Fruit fly (Drosophila melanogaster) whole organism, embryonic: ENCODE data around the gene hiro.

ENCODE experiments used
- Ada2b ChIP-seq: fragments of 200-800 bp; sonication (Bioruptor generic); IDR thresholded peaks from 2 replicates; pipeline ENCODE4 v1.3.6; 2022; ENCODE audit warnings: missing biosample characterization, missing genetic modification characterization
- Aef1 ChIP-seq: fragments of 200-800 bp; sonication (Bioruptor generic); IDR thresholded peaks from 3 replicates; pipeline ENCODE4 v1.3.6; 2022; ENCODE audit warnings: missing biosample characterization, missing genetic modification characterization
- CG10147 ChIP-seq: fragments of 200-800 bp; sonication (Bioruptor generic); optimal IDR thresholded peaks from 2 replicates; lab custom pipeline; 2019; ENCODE audit warnings: missing biosample characterization, mild to moderate bottlenecking, missing genetic modification characterization, moderate library complexity
- CG10654 ChIP-seq: fragments of 200-800 bp; sonication (Bioruptor generic); optimal IDR thresholded peaks from 2 replicates; lab custom pipeline; 2016; ENCODE audit warnings: missing biosample characterization, missing genetic modification characterization
- CG11093 ChIP-seq: fragments of 200-800 bp; sonication (Bioruptor generic); IDR thresholded peaks from 3 replicates; pipeline ENCODE4 v1.3.6; 2022; ENCODE audit warnings: missing biosample characterization, missing genetic modification characterization
- CG11456 ChIP-seq: fragments of 200-800 bp; sonication (Bioruptor generic); IDR thresholded peaks from 3 replicates; pipeline ENCODE4 v1.3.6; 2022; ENCODE audit warnings: missing biosample characterization, missing genetic modification characterization
- CG11504 ChIP-seq: fragments of 200-800 bp; sonication (Bioruptor generic); optimal IDR thresholded peaks from 3 replicates; lab custom pipeline; 2019; ENCODE audit warnings: missing biosample characterization, mild to moderate bottlenecking, missing genetic modification characterization, moderate library complexity
- CG13894 ChIP-seq: fragments of 200-800 bp; sonication (Bioruptor generic); optimal IDR thresholded peaks from 3 replicates; lab custom pipeline; 2018; ENCODE audit warnings: missing biosample characterization, mild to moderate bottlenecking, missing genetic modification characterization, moderate library complexity
- CG17328 ChIP-seq: fragments of 200-800 bp; sonication (Bioruptor generic); IDR thresholded peaks from 2 replicates; pipeline ENCODE4 v1.3.6; 2022; ENCODE audit warnings: missing biosample characterization, missing genetic modification characterization
- CG17612 ChIP-seq: fragments of 200-800 bp; sonication (Bioruptor generic); IDR thresholded peaks from 2 replicates; pipeline ENCODE4 v1.3.6; 2022; ENCODE audit warnings: missing biosample characterization, missing genetic modification characterization
- CG1832 ChIP-seq: fragments of 200-800 bp; sonication (Bioruptor generic); optimal IDR thresholded peaks from 2 replicates; lab custom pipeline; 2017; ENCODE audit warnings: missing biosample characterization, mild to moderate bottlenecking, missing genetic modification characterization, inconsistent platforms
- CG2120 ChIP-seq: fragments of 200-800 bp; sonication (Bioruptor generic); optimal IDR thresholded peaks from 3 replicates; lab custom pipeline; 2016; ENCODE audit warnings: missing biosample characterization, missing genetic modification characterization
- CG31365 ChIP-seq: fragments of 200-800 bp; sonication (Bioruptor generic); optimal IDR thresholded peaks from 2 replicates; lab custom pipeline; 2018; ENCODE audit warnings: missing biosample characterization, mild to moderate bottlenecking, missing genetic modification characterization
- CG32532 ChIP-seq: fragments of 200-800 bp; sonication (Bioruptor generic); IDR thresholded peaks from 2 replicates; pipeline ENCODE4 v1.3.6; 2022; ENCODE audit warnings: missing biosample characterization, missing genetic modification characterization
- CG34422 ChIP-seq: fragments of 200-800 bp; sonication (Bioruptor generic); IDR thresholded peaks from 3 replicates; pipeline ENCODE4 v1.3.6; 2022; ENCODE audit warnings: missing biosample characterization, missing genetic modification characterization
- CG4360 ChIP-seq: fragments of 200-800 bp; sonication (Bioruptor generic); IDR thresholded peaks from 2 replicates; pipeline ENCODE4 v1.3.6; 2022; ENCODE audit warnings: missing biosample characterization, missing genetic modification characterization
- CG6854 ChIP-seq: fragments of 200-800 bp; sonication (Bioruptor generic); optimal IDR thresholded peaks from 3 replicates; lab custom pipeline; 2017; ENCODE audit warnings: missing biosample characterization, mild to moderate bottlenecking, missing genetic modification characterization
- CG7556 ChIP-seq: fragments of 200-800 bp; sonication (Bioruptor generic); optimal IDR thresholded peaks from 2 replicates; lab custom pipeline; 2017; ENCODE audit warnings: missing biosample characterization, mild to moderate bottlenecking, missing genetic modification characterization
- CG7786 ChIP-seq: fragments of 200-800 bp; sonication (Bioruptor generic); optimal IDR thresholded peaks from 2 replicates; lab custom pipeline; 2016; ENCODE audit warnings: missing biosample characterization, missing genetic modification characterization
- CG7928 ChIP-seq: fragments of 200-800 bp; sonication (Bioruptor generic); optimal IDR thresholded peaks from 2 replicates; lab custom pipeline; 2017; ENCODE audit warnings: missing biosample characterization, mild to moderate bottlenecking, missing genetic modification characterization
- CHES-1-like ChIP-seq: fragments of 200-800 bp; sonication (Bioruptor generic); optimal IDR thresholded peaks from 2 replicates; lab custom pipeline; 2016; ENCODE audit warnings: missing biosample characterization, missing genetic modification characterization
- Dek ChIP-seq: fragments of 200-800 bp; sonication (Bioruptor generic); optimal IDR thresholded peaks from 3 replicates; lab custom pipeline; 2019; ENCODE audit warnings: missing biosample characterization, mild to moderate bottlenecking, missing genetic modification characterization, moderate library complexity
- Doc2 ChIP-seq: fragments of 200-800 bp; sonication (Bioruptor generic); IDR thresholded peaks from 2 replicates; pipeline ENCODE4 v1.3.6; 2022; ENCODE audit warnings: missing biosample characterization, missing genetic modification characterization
- Eip74EF ChIP-seq, 2 experiments: fragments of 200-800 bp in 1 of 2; fragments of >200 bp in 1 of 2; sonication (Bioruptor generic) in 1 of 2; optimal IDR thresholded peaks; 2 replicates each; lab custom pipeline; 2017 to 2019; ENCODE audit warnings: missing biosample characterization in 2 of 2, missing genetic modification characterization in 2 of 2, mild to moderate bottlenecking in 1 of 2, moderate library complexity in 1 of 2
- Elba2 ChIP-seq: fragments of 200-800 bp; sonication (Bioruptor generic); optimal IDR thresholded peaks from 3 replicates; lab custom pipeline; 2016; ENCODE audit warnings: missing biosample characterization, missing genetic modification characterization
- Ets65A ChIP-seq: fragments of 200-800 bp; sonication (Bioruptor generic); peaks from one replicate; lab custom pipeline; 2016; ENCODE audit warnings: missing biosample characterization, missing genetic modification characterization
- Hmx ChIP-seq: fragments of 200-800 bp; sonication (Bioruptor generic); optimal IDR thresholded peaks from 2 replicates; lab custom pipeline; 2016; ENCODE audit warnings: missing biosample characterization, missing genetic modification characterization
- Hsf ChIP-seq: fragments of 200-800 bp; sonication (Bioruptor generic); optimal IDR thresholded peaks from 3 replicates; lab custom pipeline; 2016; ENCODE audit warnings: missing biosample characterization, missing genetic modification characterization
- Kr ChIP-seq: fragments of 200-800 bp; sonication (Bioruptor generic); optimal IDR thresholded peaks from 2 replicates; lab custom pipeline; 2017; ENCODE audit warnings: missing biosample characterization, mild to moderate bottlenecking, missing genetic modification characterization
- Lhr ChIP-seq: fragments of 200-800 bp; sonication (Bioruptor generic); optimal IDR thresholded peaks from 3 replicates; lab custom pipeline; 2017; ENCODE audit warnings: mild to moderate bottlenecking, missing biosample characterization, missing genetic modification reagents, missing genetic modification characterization
- Lpt ChIP-seq: fragments of >200 bp; optimal IDR thresholded peaks from 2 replicates; lab custom pipeline; 2018; ENCODE audit warnings: missing biosample characterization, missing genetic modification characterization
- Myb ChIP-seq: fragments of 200-800 bp; sonication (Bioruptor generic); optimal IDR thresholded peaks from 2 replicates; lab custom pipeline; 2016; ENCODE audit warnings: missing biosample characterization, missing genetic modification characterization
- NK7.1 ChIP-seq: fragments of 200-800 bp; sonication (Bioruptor generic); optimal IDR thresholded peaks from 3 replicates; lab custom pipeline; 2016; ENCODE audit warnings: missing biosample characterization, missing genetic modification characterization
- Optix ChIP-seq: fragments of 200-800 bp; sonication (Bioruptor generic); IDR thresholded peaks from 3 replicates; pipeline ENCODE4 v1.3.6; 2022; ENCODE audit warnings: missing biosample characterization, missing genetic modification characterization
- Xbp1 ChIP-seq: fragments of 200-800 bp; sonication (Bioruptor generic); optimal IDR thresholded peaks from 3 replicates; lab custom pipeline; 2016; ENCODE audit warnings: missing biosample characterization, mild to moderate bottlenecking, missing genetic modification characterization
- abd-A ChIP-seq: fragments of 200-800 bp; sonication (Bioruptor generic); optimal IDR thresholded peaks from 3 replicates; lab custom pipeline; 2019; ENCODE audit warnings: missing biosample characterization, mild to moderate bottlenecking, missing genetic modification characterization, moderate library complexity
- chn ChIP-seq: fragments of 200-800 bp; sonication (Bioruptor generic); optimal IDR thresholded peaks from 2 replicates; lab custom pipeline; 2016; ENCODE audit warnings: missing biosample characterization, missing genetic modification characterization
- ci ChIP-seq: fragments of 200-800 bp; sonication (Bioruptor generic); IDR thresholded peaks from 3 replicates; pipeline ENCODE4 v1.3.6; 2022; ENCODE audit warnings: missing biosample characterization, missing genetic modification characterization
- en ChIP-seq: fragments of 200-800 bp; sonication (Bioruptor generic); optimal IDR thresholded peaks from 2 replicates; lab custom pipeline; 2016; ENCODE audit warnings: missing biosample characterization, missing genetic modification characterization
- eyg ChIP-seq: fragments of 200-800 bp; sonication (Bioruptor generic); optimal IDR thresholded peaks from 3 replicates; lab custom pipeline; 2016; ENCODE audit warnings: missing biosample characterization, missing genetic modification characterization
- ham ChIP-seq: fragments of 200-800 bp; sonication (Bioruptor generic); IDR thresholded peaks from 2 replicates; pipeline ENCODE4 v1.3.6; 2022; ENCODE audit warnings: missing biosample characterization, missing genetic modification characterization
- maf-S ChIP-seq: fragments of 200-800 bp; sonication (Bioruptor generic); optimal IDR thresholded peaks from 2 replicates; lab custom pipeline; 2016; ENCODE audit warnings: missing biosample characterization, missing genetic modification characterization
- mam ChIP-seq: fragments of 200-800 bp; sonication (Bioruptor generic); optimal IDR thresholded peaks from 3 replicates; lab custom pipeline; 2016; ENCODE audit warnings: missing biosample characterization, missing genetic modification characterization
- nerfin-1 ChIP-seq: fragments of 200-800 bp; sonication (Bioruptor generic); optimal IDR thresholded peaks from 3 replicates; lab custom pipeline; 2019; ENCODE audit warnings: missing biosample characterization, mild to moderate bottlenecking, missing genetic modification characterization, moderate library complexity
- pros ChIP-seq: fragments of 200-800 bp; sonication (Bioruptor generic); optimal IDR thresholded peaks from 3 replicates; lab custom pipeline; 2019; ENCODE audit warnings: missing biosample characterization, mild to moderate bottlenecking, missing genetic modification characterization, moderate library complexity
- repo ChIP-seq: fragments of 200-800 bp; sonication (Bioruptor generic); optimal IDR thresholded peaks from 2 replicates; lab custom pipeline; 2016; ENCODE audit warnings: missing biosample characterization, missing genetic modification characterization
- sc ChIP-seq, 3 experiments: fragments of >200 bp in 2 of 3; fragments of 200-800 bp in 1 of 3; sonication (Bioruptor generic) in 1 of 3; optimal IDR thresholded peaks; 2 replicates in 2 of 3; 3 replicates in 1 of 3; lab custom pipeline; 2017; ENCODE audit warnings: mild to moderate bottlenecking in 1 of 3, missing biosample characterization in 1 of 3, missing genetic modification characterization in 1 of 3, missing genetic modification reagents in 1 of 3
- sd ChIP-seq: fragments of 200-800 bp; sonication (Bioruptor generic); optimal IDR thresholded peaks from 3 replicates; lab custom pipeline; 2018; ENCODE audit warnings: missing biosample characterization, mild to moderate bottlenecking, missing genetic modification characterization, moderate library complexity
- sens ChIP-seq: fragments of 200-800 bp; sonication (Bioruptor generic); peaks from one replicate; lab custom pipeline; 2016; ENCODE audit warnings: missing biosample characterization, missing genetic modification characterization
- wdn ChIP-seq: fragments of 200-800 bp; sonication (Bioruptor generic); IDR thresholded peaks from 2 replicates; pipeline ENCODE4 v1.3.6; 2022; ENCODE audit warnings: missing biosample characterization, missing genetic modification characterization

Gene hiro

dm6 chr3L:684749-685440 lies 2.9 kb downstream of the hiro start:
- TF ChIP-seq Lpt (GFP tag; lab: Kevin White, UChicago): no peak
- no peak for TF ChIP-seq CHES-1-like (GFP tag; lab: Kevin White, UChicago)
- TF ChIP-seq Ets65A (GFP tag; lab: Kevin White, UChicago): peak; percentile 71
- TF ChIP-seq Hmx (GFP tag; lab: Kevin White, UChicago): no peak
- TF ChIP-seq CG7928 (GFP tag; lab: Kevin White, UChicago): no peak
- TF ChIP-seq sc (optimal IDR thresholded peaks at IDR 0.05; lab: Kevin White, UChicago): no peak
- no peak for TF ChIP-seq sc (GFP tag; optimal IDR thresholded peaks at IDR 0.05; lab: Kevin White, UChicago)
- TF ChIP-seq Ada2b (GFP tag; lab: Robert Waterston, UW): no peak
- TF ChIP-seq Lhr: no peak
- peak; percentile 16 for TF ChIP-seq Dek (tag; lab: Kevin White, UChicago)
- TF ChIP-seq Aef1 (GFP tag; lab: Robert Waterston, UW): peak; percentile 32; the same call in 1 of the 3 replicates
- TF ChIP-seq CG6854 (GFP tag; lab: Kevin White, UChicago): no peak
- TF ChIP-seq Hsf (GFP tag; lab: Kevin White, UChicago): peak; percentile 0
- 0 out of 2 replicates have a peak, but pooled peaks have one; percentile 20 for TF ChIP-seq wdn
- TF ChIP-seq CG13894: peak; percentile 42
- TF ChIP-seq Eip74EF (GFP tag; optimal IDR thresholded peaks at IDR 0.05; lab: Kevin White, UChicago): no peak
- TF ChIP-seq en (GFP tag; lab: Kevin White, UChicago): no peak
- TF ChIP-seq Kr: peak; percentile 43
- TF ChIP-seq CG31365 (tag; lab: Kevin White, UChicago): no peak
- peak; percentile 6 for TF ChIP-seq CG7556 (GFP tag; lab: Kevin White, UChicago)
- no peak for TF ChIP-seq mam
- TF ChIP-seq pros (GFP tag; lab: Kevin White, UChicago): peak; percentile 47
- TF ChIP-seq Doc2 (GFP tag; lab: Robert Waterston, UW): no peak
- TF ChIP-seq maf-S (GFP tag; lab: Kevin White, UChicago): no peak
- no peak for TF ChIP-seq CG11456
- TF ChIP-seq chn: peak; percentile 19
- no peak for TF ChIP-seq CG10147 (GFP tag; lab: Kevin White, UChicago)
- TF ChIP-seq CG11093 (GFP tag; lab: Robert Waterston, UW): no peak
- peak; percentile 87 for TF ChIP-seq CG4360 (GFP tag; lab: Robert Waterston, UW)
- TF ChIP-seq sd: no peak
- peak; percentile 9; the same call in 1 of the 3 replicates for TF ChIP-seq ci (GFP tag; lab: Robert Waterston, UW)
- peak; percentile 50 for TF ChIP-seq sens (GFP tag; lab: Kevin White, UChicago)
- TF ChIP-seq Myb: peak; percentile 5
- no peak; the same call in 1 of the 2 replicates for TF ChIP-seq CG32532
- no peak for TF ChIP-seq nerfin-1
- TF ChIP-seq CG34422 (GFP tag; lab: Robert Waterston, UW): 0 out of 3 replicates have a peak, but pooled peaks have one; percentile 34
- no peak for TF ChIP-seq CG1832 (GFP tag; lab: Kevin White, UChicago)
- peak; percentile 13 for TF ChIP-seq Xbp1 (GFP tag; lab: Kevin White, UChicago)
- no peak for TF ChIP-seq CG17612 (GFP tag; lab: Robert Waterston, UW)
- TF ChIP-seq eyg (GFP tag; lab: Kevin White, UChicago): no peak
- peak; percentile 20 for TF ChIP-seq CG11504 (tag; lab: Kevin White, UChicago)
- TF ChIP-seq CG17328 (GFP tag; lab: Robert Waterston, UW): peak; percentile 13; the same call in 1 of the 2 replicates
- TF ChIP-seq ham (GFP tag; lab: Robert Waterston, UW): no peak
- TF ChIP-seq CG2120: peak; percentile 31
- no peak for TF ChIP-seq NK7.1
- TF ChIP-seq CG10654 (GFP tag; lab: Kevin White, UChicago): no peak
- TF ChIP-seq Optix: no peak
- TF ChIP-seq Elba2 (GFP tag; lab: Kevin White, UChicago): no peak
- no peak for TF ChIP-seq repo
- no peak for TF ChIP-seq CG7786 (GFP tag; lab: Kevin White, UChicago)
- no peak for TF ChIP-seq abd-A
